Worm (Caenorhabditis elegans) whole organism, L4/young adult: ENCODE measurements around the gene rsp-6.

Experiments used
- W03F9.2 ChIP-seq: fragments of 150-350 bp; optimal IDR thresholded peaks from 2 replicates; lab custom pipeline; 2014; ENCODE audit warnings: missing biosample characterization, missing genetic modification characterization
- dao-5 ChIP-seq: sonication (generic microtip); optimal IDR thresholded peaks from 2 replicates; lab custom pipeline; 2016; ENCODE audit warnings: missing genotype, missing genetic modification characterization, moderate library complexity, missing compliant biosample characterization
- him-1 ChIP-seq: sonication (generic microtip); optimal IDR thresholded peaks from 2 replicates; lab custom pipeline; 2016; ENCODE audit warnings: missing genotype, missing genetic modification reagents, missing genetic modification characterization, missing compliant biosample characterization

DNA sequence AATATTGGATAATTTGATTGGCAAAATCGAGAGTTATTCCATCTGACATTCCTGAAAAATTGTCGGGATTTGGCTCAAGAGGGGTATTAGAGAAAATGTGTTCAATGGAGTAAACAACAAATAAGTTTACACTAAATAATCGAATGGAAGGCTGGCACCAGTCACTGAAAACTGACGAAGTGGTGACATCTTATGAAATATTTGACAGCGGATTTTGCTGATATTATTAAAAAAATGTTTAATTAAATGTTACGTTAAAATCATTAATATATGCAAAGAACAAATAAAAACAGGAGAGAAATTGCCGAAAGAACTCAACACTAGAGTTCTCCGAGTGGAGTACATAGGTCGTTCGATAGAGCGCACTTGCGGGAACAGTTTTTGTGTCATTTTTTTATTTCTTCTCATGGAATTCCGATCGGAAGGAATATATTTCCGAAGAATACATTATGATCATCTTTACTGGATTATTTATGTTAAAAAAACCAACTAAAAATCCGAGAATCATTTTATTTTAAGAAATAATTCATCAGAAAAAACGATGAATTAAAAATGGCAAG, 5.4 kb downstream of the rsp-6 start, which contains the start of gene tag-322:
- TF ChIP-seq him-1 (tag; lab: Kevin White, UChicago) = no peak
- peak; percentile 73 for TF ChIP-seq W03F9.2 (tag; lab: Kevin White, UChicago)
- TF ChIP-seq dao-5 (tag; lab: Kevin White, UChicago) = no peak
